Fruit fly (Drosophila melanogaster) whole organism, embryonic: Measurements from ENCODE around the gene janB.

Experiments
- CG12104 ChIP-seq: fragments of 200-800 bp; sonication (Bioruptor generic); optimal IDR thresholded peaks from 3 replicates; lab custom pipeline; 2016; ENCODE audit warnings: missing biosample characterization, missing genetic modification characterization
- Ets97D ChIP-seq: fragments of 200-800 bp; sonication (Bioruptor generic); optimal IDR thresholded peaks from 3 replicates; lab custom pipeline; 2016; ENCODE audit warnings: missing biosample characterization, missing genetic modification characterization
- ash1 ChIP-seq: fragments of 200-800 bp; sonication (Bioruptor generic); optimal IDR thresholded peaks from 2 replicates; lab custom pipeline; 2018; ENCODE audit warnings: missing biosample characterization, mild to moderate bottlenecking, missing genetic modification characterization
- az2 ChIP-seq: fragments of 200-800 bp; sonication (Bioruptor generic); optimal IDR thresholded peaks from 3 replicates; lab custom pipeline; 2016; ENCODE audit warnings: missing biosample characterization, missing genetic modification characterization
- hbn ChIP-seq: fragments of 200-800 bp; sonication (Bioruptor generic); IDR thresholded peaks from 2 replicates; pipeline ENCODE4 v1.3.6; 2022; ENCODE audit warnings: missing biosample characterization, missing genetic modification characterization; ENCODE audit not compliant: partially characterized antibody
- sim ChIP-seq: fragments of 200-800 bp; sonication (Bioruptor generic); IDR thresholded peaks from 2 replicates; pipeline ENCODE4 v1.3.6; 2022; ENCODE audit warnings: missing biosample characterization, missing genetic modification characterization
- usp ChIP-seq: fragments of >200 bp; optimal IDR thresholded peaks from 2 replicates; lab custom pipeline; 2017; ENCODE audit warnings: missing biosample characterization, missing genetic modification characterization

- TF ChIP-seq Ets97D (GFP tag; lab: Kevin White, UChicago) (peak; percentile 97), az2 (GFP tag; lab: Kevin White, UChicago) (peak; percentile 72), ash1 (peak; percentile 84), CG12104 (GFP tag; lab: Kevin White, UChicago) (peak; percentile 54), usp (no peak), hbn (GFP tag; lab: Robert Waterston, UW) (peak; percentile 71), sim (GFP tag; lab: Robert Waterston, UW) (no peak)
These were observed 4.7 kb upstream of the janB start, which contains the start of gene Sry-delta for dm6 chr3R:30043139-30043744.
